Worm (Caenorhabditis elegans): ENCODE results near the gene str-247.

DNA sequence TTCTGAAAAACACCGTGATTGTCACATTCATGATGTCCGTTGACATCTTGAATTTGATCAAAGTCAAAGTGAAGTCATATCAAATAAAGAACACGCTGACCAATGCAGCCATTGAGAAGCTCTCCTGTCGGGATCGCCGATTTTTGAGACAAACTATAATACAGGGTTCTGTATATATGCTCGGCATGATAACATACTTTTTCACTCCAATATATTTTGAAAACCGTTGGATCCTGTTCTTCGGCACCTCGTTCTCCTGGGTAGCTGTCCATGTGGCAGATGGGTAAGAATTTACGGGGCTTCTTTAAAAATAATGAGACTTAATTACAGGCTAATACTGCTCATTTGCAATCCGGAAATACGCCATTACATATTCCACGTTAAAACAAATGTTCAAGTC is 31.3 kb upstream of the str-247 start:
- TF ChIP-seq T22C8.4 (GFP tag; IDR thresholded peaks at IDR 0.05) (no peak), med-1 (GFP tag; optimal IDR thresholded peaks at IDR 0.05; ENCODE audit: insufficient read depth) (no peak), flt-1 (GFP tag; IDR thresholded peaks at IDR 0.05) (no peak), ztf-23 (GFP tag; IDR thresholded peaks at IDR 0.05) (no peak), klf-2 (GFP tag; conservative IDR thresholded peaks at IDR 0.05) (no peak), ref-1 (GFP tag; conservative IDR thresholded peaks at IDR 0.05) (no peak)

Measured in whole organism, midembryonic.